Fruit fly (Drosophila melanogaster): ENCODE measurements around the gene CG15186.
A peak's percentile ranks its signal among the peaks of the same experiment; 100 is the strongest.

The CG15186 gene

dm6 chr3R:6477877-6478361, at the start of gene CG15186:
Gene CG15186, plus strand, starts transcription at chr3R:6478311.
- no peak for TF ChIP-seq CG13204 (GFP tag; optimal IDR thresholded peaks at IDR 0.05)
- no peak for TF ChIP-seq Pif1A (GFP tag; optimal IDR thresholded peaks at IDR 0.05)
- no peak for TF ChIP-seq CG4496 (GFP tag; IDR thresholded peaks at IDR 0.05)
- no peak for TF ChIP-seq CG12605 (GFP tag; IDR thresholded peaks at IDR 0.05)
- TF ChIP-seq EcR (GFP tag; optimal IDR thresholded peaks at IDR 0.05): no peak
- TF ChIP-seq Pif1B (GFP tag; optimal IDR thresholded peaks at IDR 0.05): no peak
- no peak for TF ChIP-seq CG32121 (GFP tag; IDR thresholded peaks at IDR 0.05)
- no peak for TF ChIP-seq CG34367 (tag; optimal IDR thresholded peaks at IDR 0.05)
- TF ChIP-seq CG8301 (tag; optimal IDR thresholded peaks at IDR 0.05): no peak
- TF ChIP-seq CG14655 (GFP tag; optimal IDR thresholded peaks at IDR 0.05): no peak

- TF ChIP-seq fd96Ca (GFP tag; IDR thresholded peaks at IDR 0.05) (no peak), CG15710 (tag; optimal IDR thresholded peaks at IDR 0.05) (no peak), gl (tag; optimal IDR thresholded peaks at IDR 0.05) (no peak), D1 (tag; optimal IDR thresholded peaks at IDR 0.05) (no peak), CG17806 (tag; optimal IDR thresholded peaks at IDR 0.05) (no peak)
These were observed 49.2 kb upstream of the CG15186 start for dm6 chr3R:6428935-6429334.

- peak; percentile 68; the same call in 2 of the 3 replicates for TF ChIP-seq CG4496 (GFP tag; IDR thresholded peaks at IDR 0.05)
- no peak for TF ChIP-seq rn (GFP tag; IDR thresholded peaks at IDR 0.05)
- TF ChIP-seq CG8159 (tag; optimal IDR thresholded peaks at IDR 0.05): no peak
- peak; percentile 61; the same call in 2 of the 3 replicates for TF ChIP-seq fd96Ca (GFP tag; IDR thresholded peaks at IDR 0.05)
- TF ChIP-seq D1 (tag; optimal IDR thresholded peaks at IDR 0.05): no peak
- no peak for TF ChIP-seq EcR (GFP tag; optimal IDR thresholded peaks at IDR 0.05)
- peak; percentile 62; the same call in 1 of the 2 replicates for TF ChIP-seq Ets98B (GFP tag; IDR thresholded peaks at IDR 0.05)
- no peak for TF ChIP-seq CG10348 (GFP tag; IDR thresholded peaks at IDR 0.05)
- TF ChIP-seq Pif1A (GFP tag; optimal IDR thresholded peaks at IDR 0.05): no peak
- TF ChIP-seq gl (tag; optimal IDR thresholded peaks at IDR 0.05): no peak
- no peak for TF ChIP-seq CG9948 (tag; optimal IDR thresholded peaks at IDR 0.05)
- TF ChIP-seq CG34367 (tag; optimal IDR thresholded peaks at IDR 0.05): no peak
- no peak for TF ChIP-seq Pif1B (GFP tag; optimal IDR thresholded peaks at IDR 0.05)
- peak; percentile 70 for TF ChIP-seq CG32121 (GFP tag; IDR thresholded peaks at IDR 0.05)
- TF ChIP-seq CG15710 (tag; optimal IDR thresholded peaks at IDR 0.05): no peak
- peak; percentile 1 for TF ChIP-seq CG14655 (GFP tag; optimal IDR thresholded peaks at IDR 0.05)
- peak; percentile 59 for TF ChIP-seq CG12605 (GFP tag; IDR thresholded peaks at IDR 0.05)
These were observed 48.4 kb upstream of the CG15186 start for dm6 chr3R:6429706-6430105.

dm6 chr3R:6430206-6430605, 47.9 kb upstream of the CG15186 start:
- TF ChIP-seq CG13204 (GFP tag; optimal IDR thresholded peaks at IDR 0.05) (peak; percentile 34), CG8301 (tag; optimal IDR thresholded peaks at IDR 0.05) (no peak), Ets98B (GFP tag; IDR thresholded peaks at IDR 0.05) (peak; percentile 20; the same call in 1 of the 2 replicates)

dm6 chr3R:6432321-6432720, 45.8 kb upstream of the CG15186 start:
- TF ChIP-seq Pif1A (GFP tag; optimal IDR thresholded peaks at IDR 0.05) (no peak), CG4496 (GFP tag; IDR thresholded peaks at IDR 0.05) (no peak), CG10348 (GFP tag; IDR thresholded peaks at IDR 0.05) (no peak), CG32121 (GFP tag; IDR thresholded peaks at IDR 0.05) (no peak), CG8159 (tag; optimal IDR thresholded peaks at IDR 0.05) (no peak), CG13204 (GFP tag; optimal IDR thresholded peaks at IDR 0.05) (no peak), Pif1B (GFP tag; optimal IDR thresholded peaks at IDR 0.05) (no peak), CG14655 (GFP tag; optimal IDR thresholded peaks at IDR 0.05) (no peak), D1 (tag; optimal IDR thresholded peaks at IDR 0.05) (no peak), rn (GFP tag; IDR thresholded peaks at IDR 0.05) (no peak), CG9948 (tag; optimal IDR thresholded peaks at IDR 0.05) (no peak), Ets98B (GFP tag; IDR thresholded peaks at IDR 0.05) (no peak), gl (tag; optimal IDR thresholded peaks at IDR 0.05) (no peak), CG15710 (tag; optimal IDR thresholded peaks at IDR 0.05) (no peak), CG17806 (tag; optimal IDR thresholded peaks at IDR 0.05) (no peak), EcR (GFP tag; optimal IDR thresholded peaks at IDR 0.05) (no peak), fd96Ca (GFP tag; IDR thresholded peaks at IDR 0.05) (no peak), CG8301 (tag; optimal IDR thresholded peaks at IDR 0.05) (no peak), Snoo (tag; optimal IDR thresholded peaks at IDR 0.05) (no peak)

dm6 chr3R:6432784-6433469, 45.2 kb upstream of the CG15186 start:
- TF ChIP-seq EcR (GFP tag; optimal IDR thresholded peaks at IDR 0.05) (peak; percentile 23), Pif1A (GFP tag; optimal IDR thresholded peaks at IDR 0.05) (peak; percentile 24), CG14655 (GFP tag; optimal IDR thresholded peaks at IDR 0.05) (no peak), CG8159 (tag; optimal IDR thresholded peaks at IDR 0.05) (no peak)

dm6 chr3R:6433885-6434284, 44.2 kb upstream of the CG15186 start:
- TF ChIP-seq CG8301 (tag; optimal IDR thresholded peaks at IDR 0.05): no peak
- TF ChIP-seq CG32121 (GFP tag; IDR thresholded peaks at IDR 0.05): peak; percentile 66; the same call in 1 of the 2 replicates
- TF ChIP-seq CG12605 (GFP tag; IDR thresholded peaks at IDR 0.05): peak; percentile 16; the same call in 1 of the 2 replicates
- 0 out of 3 replicates have a peak, but pooled peaks have one; percentile 41 for TF ChIP-seq CG4496 (GFP tag; IDR thresholded peaks at IDR 0.05)
- TF ChIP-seq CG8159 (tag; optimal IDR thresholded peaks at IDR 0.05): peak; percentile 27
- peak; percentile 42; the same call in 1 of the 2 replicates for TF ChIP-seq Ets98B (GFP tag; IDR thresholded peaks at IDR 0.05)

All from whole organism, pupa.